Fruit fly (Drosophila melanogaster) whole organism, embryonic: Measurements from ENCODE around the gene CG32137.

Experiments
- Atf6 ChIP-seq: fragments of 200-800 bp; sonication (Bioruptor generic); IDR thresholded peaks from 2 replicates; pipeline ENCODE4 v1.3.6; 2022; ENCODE audit warnings: missing biosample characterization, missing genetic modification characterization
- B-H2 ChIP-seq: fragments of 200-800 bp; sonication (Bioruptor generic); optimal IDR thresholded peaks from 2 replicates; lab custom pipeline; 2018; ENCODE audit warnings: missing biosample characterization, mild to moderate bottlenecking, missing genetic modification characterization
- Blimp-1 ChIP-seq: fragments of 200-800 bp; sonication (Bioruptor generic); optimal IDR thresholded peaks from 3 replicates; lab custom pipeline; 2018; ENCODE audit warnings: missing biosample characterization, missing genetic modification characterization, mild to moderate bottlenecking, moderate library complexity, missing genetic modification reagents
- CG10209 ChIP-seq: fragments of 200-800 bp; sonication (Bioruptor generic); optimal IDR thresholded peaks from 3 replicates; lab custom pipeline; 2017; ENCODE audit warnings: missing biosample characterization, mild to moderate bottlenecking, missing genetic modification characterization, missing genetic modification reagents
- CG11093 ChIP-seq: fragments of 200-800 bp; sonication (Bioruptor generic); IDR thresholded peaks from 3 replicates; pipeline ENCODE4 v1.3.6; 2022; ENCODE audit warnings: missing biosample characterization, missing genetic modification characterization
- CG11695 ChIP-seq: fragments of 200-800 bp; sonication (Bioruptor generic); IDR thresholded peaks from 3 replicates; pipeline ENCODE4 v1.3.6; 2022; ENCODE audit warnings: missing biosample characterization, missing genetic modification characterization
- CG11696 ChIP-seq: fragments of 200-800 bp; sonication (Bioruptor generic); IDR thresholded peaks from 2 replicates; pipeline ENCODE4 v1.3.6; 2022; ENCODE audit warnings: missing biosample characterization, missing genetic modification characterization
- CG12299 ChIP-seq: fragments of 200-800 bp; sonication (Bioruptor generic); optimal IDR thresholded peaks from 2 replicates; lab custom pipeline; 2018; ENCODE audit warnings: missing biosample characterization, mild to moderate bottlenecking, missing genetic modification characterization
- CG12744 ChIP-seq: fragments of 200-800 bp; sonication (Bioruptor generic); optimal IDR thresholded peaks from 2 replicates; lab custom pipeline; 2016; ENCODE audit warnings: missing biosample characterization, missing genetic modification characterization
- CG13624 ChIP-seq: fragments of 200-800 bp; sonication (Bioruptor generic); optimal IDR thresholded peaks from 2 replicates; lab custom pipeline; 2016; ENCODE audit warnings: missing biosample characterization, missing genetic modification characterization
- CG1792 ChIP-seq: fragments of 200-800 bp; sonication (Bioruptor generic); optimal IDR thresholded peaks from 2 replicates; lab custom pipeline; 2016; ENCODE audit warnings: missing biosample characterization, missing genetic modification characterization
- CG18599 ChIP-seq: fragments of 200-800 bp; sonication (Bioruptor generic); optimal IDR thresholded peaks from 3 replicates; lab custom pipeline; 2017; ENCODE audit warnings: missing biosample characterization, missing genetic modification characterization, mild to moderate bottlenecking, moderate library complexity, missing genetic modification reagents
- CG3065 ChIP-seq: fragments of 200-800 bp; sonication (Bioruptor generic); optimal IDR thresholded peaks from 2 replicates; lab custom pipeline; 2016; ENCODE audit warnings: missing biosample characterization, missing genetic modification characterization
- CG3995 ChIP-seq: fragments of 200-800 bp; sonication (Bioruptor generic); optimal IDR thresholded peaks from 3 replicates; lab custom pipeline; 2016; ENCODE audit warnings: missing biosample characterization, missing genetic modification characterization
- CG6689 ChIP-seq: fragments of 200-800 bp; sonication (Bioruptor generic); IDR thresholded peaks from 2 replicates; pipeline ENCODE4 v1.3.6; 2022; ENCODE audit warnings: missing biosample characterization, missing genetic modification characterization
- CG7556 ChIP-seq: fragments of 200-800 bp; sonication (Bioruptor generic); optimal IDR thresholded peaks from 2 replicates; lab custom pipeline; 2017; ENCODE audit warnings: missing biosample characterization, mild to moderate bottlenecking, missing genetic modification characterization
- CG7987 ChIP-seq: fragments of 200-800 bp; sonication (Bioruptor generic); optimal IDR thresholded peaks from 2 replicates; lab custom pipeline; 2018; ENCODE audit warnings: missing biosample characterization, mild to moderate bottlenecking, missing genetic modification characterization, moderate library complexity
- CG8924 ChIP-seq: fragments of 200-800 bp; optimal IDR thresholded peaks from 3 replicates; lab custom pipeline; 2019; ENCODE audit warnings: missing biosample characterization, mild to moderate bottlenecking, missing genetic modification characterization, moderate library complexity
- CG8944 ChIP-seq: fragments of 200-800 bp; sonication (Bioruptor generic); optimal IDR thresholded peaks from 3 replicates; lab custom pipeline; 2016; ENCODE audit warnings: missing biosample characterization, missing genetic modification characterization
- CG9609 ChIP-seq: fragments of 200-800 bp; sonication (Bioruptor generic); optimal IDR thresholded peaks from 3 replicates; lab custom pipeline; 2016; ENCODE audit warnings: missing biosample characterization, missing genetic modification characterization
- D ChIP-seq, 2 experiments: fragments of 200-800 bp in 1 of 2; fragments of >200 bp in 1 of 2; sonication (Bioruptor generic) in 1 of 2; optimal IDR thresholded peaks; 2 replicates in 1 of 2; 3 replicates in 1 of 2; lab custom pipeline; 2017; ENCODE audit warnings: mild to moderate bottlenecking in 1 of 2, missing biosample characterization in 1 of 2, missing genetic modification characterization in 1 of 2, missing genetic modification reagents in 1 of 2
- Dad ChIP-seq: fragments of 200-800 bp; sonication (Bioruptor generic); optimal IDR thresholded peaks from 3 replicates; lab custom pipeline; 2016; ENCODE audit warnings: missing biosample characterization, missing genetic modification characterization
- Dbx ChIP-seq: fragments of 200-800 bp; sonication (Bioruptor generic); IDR thresholded peaks from 3 replicates; pipeline ENCODE4 v1.3.6; 2022; ENCODE audit warnings: missing biosample characterization, missing genetic modification characterization
- Dek ChIP-seq: fragments of 200-800 bp; sonication (Bioruptor generic); optimal IDR thresholded peaks from 3 replicates; lab custom pipeline; 2019; ENCODE audit warnings: missing biosample characterization, mild to moderate bottlenecking, missing genetic modification characterization, moderate library complexity
- Drgx ChIP-seq: fragments of 200-800 bp; sonication (Bioruptor generic); IDR thresholded peaks from 2 replicates; pipeline ENCODE4 v1.3.6; 2022; ENCODE audit warnings: missing biosample characterization, missing genetic modification characterization
- E2f2 ChIP-seq: fragments of 200-800 bp; sonication (Bioruptor generic); IDR thresholded peaks from 2 replicates; pipeline ENCODE4 v1.3.6; 2022; ENCODE audit warnings: missing biosample characterization, missing genetic modification characterization
- Gug ChIP-seq: fragments of 200-800 bp; sonication (Bioruptor generic); IDR thresholded peaks from 4 replicates; pipeline ENCODE4 v1.3.6; 2022; ENCODE audit warnings: missing biosample characterization, missing genetic modification characterization
- MTF-1 ChIP-seq: fragments of 200-800 bp; sonication (Bioruptor generic); optimal IDR thresholded peaks from 2 replicates; lab custom pipeline; 2018; ENCODE audit warnings: missing biosample characterization, mild to moderate bottlenecking, missing genetic modification characterization, borderline replicate concordance
- Myb ChIP-seq: fragments of 200-800 bp; sonication (Bioruptor generic); optimal IDR thresholded peaks from 2 replicates; lab custom pipeline; 2016; ENCODE audit warnings: missing biosample characterization, missing genetic modification characterization
- NC2β ChIP-seq: fragments of 200-800 bp; sonication (Bioruptor generic); optimal IDR thresholded peaks from 2 replicates; lab custom pipeline; 2016; ENCODE audit warnings: missing biosample characterization, missing genetic modification characterization
- NFAT ChIP-seq: fragments of 200-800 bp; sonication (Bioruptor generic); IDR thresholded peaks from 2 replicates; pipeline ENCODE4 v1.3.6; 2022; ENCODE audit warnings: missing biosample characterization, missing genetic modification characterization
- Rfx ChIP-seq: fragments of 200-800 bp; sonication (Bioruptor generic); IDR thresholded peaks from 2 replicates; pipeline ENCODE4 v1.3.6; 2022; ENCODE audit warnings: missing biosample characterization, missing genetic modification characterization
- Ssrp ChIP-seq: fragments of 200-800 bp; sonication (Bioruptor generic); optimal IDR thresholded peaks from 2 replicates; lab custom pipeline; 2018; ENCODE audit warnings: missing biosample characterization, mild to moderate bottlenecking, missing genetic modification characterization, moderate library complexity
- ara ChIP-seq: fragments of 200-800 bp; sonication (Bioruptor generic); IDR thresholded peaks from 2 replicates; pipeline ENCODE4 v1.3.6; 2022; ENCODE audit warnings: missing biosample characterization, missing genetic modification characterization
- ash1 ChIP-seq: fragments of 200-800 bp; sonication (Bioruptor generic); optimal IDR thresholded peaks from 2 replicates; lab custom pipeline; 2018; ENCODE audit warnings: missing biosample characterization, mild to moderate bottlenecking, missing genetic modification characterization
- ato ChIP-seq: fragments of 200-800 bp; sonication (Bioruptor generic); IDR thresholded peaks from 2 replicates; pipeline ENCODE4 v1.3.6; 2022; ENCODE audit warnings: missing biosample characterization, missing genetic modification characterization; ENCODE audit not compliant: partially characterized antibody
- dmrt11E ChIP-seq: fragments of 200-800 bp; sonication (Bioruptor generic); optimal IDR thresholded peaks from 3 replicates; lab custom pipeline; 2018; ENCODE audit warnings: missing biosample characterization, mild to moderate bottlenecking, missing genetic modification characterization, moderate library complexity
- fd96Cb ChIP-seq: fragments of 200-800 bp; sonication (Bioruptor generic); optimal IDR thresholded peaks from 2 replicates; lab custom pipeline; 2018; ENCODE audit warnings: missing biosample characterization, mild to moderate bottlenecking, missing genetic modification characterization, moderate library complexity
- ham ChIP-seq: fragments of 200-800 bp; sonication (Bioruptor generic); IDR thresholded peaks from 2 replicates; pipeline ENCODE4 v1.3.6; 2022; ENCODE audit warnings: missing biosample characterization, missing genetic modification characterization
- lbe ChIP-seq: fragments of 200-800 bp; sonication (Bioruptor generic); optimal IDR thresholded peaks from 2 replicates; lab custom pipeline; 2016; ENCODE audit warnings: missing biosample characterization, mild to moderate bottlenecking, missing genetic modification characterization
- lola ChIP-seq, 3 experiments: fragments of >200 bp in 2 of 3; fragments of 200-800 bp in 1 of 3; sonication (Bioruptor generic) in 1 of 3; optimal IDR thresholded peaks; 2 replicates each; lab custom pipeline; 2017 to 2019; ENCODE audit warnings: missing biosample characterization in 3 of 3, missing genetic modification characterization in 3 of 3, mild to moderate bottlenecking in 1 of 3, moderate library complexity in 1 of 3
- pnt ChIP-seq: fragments of 200-800 bp; sonication (Bioruptor generic); optimal IDR thresholded peaks from 3 replicates; lab custom pipeline; 2016; ENCODE audit warnings: missing biosample characterization, missing genetic modification characterization
- psq ChIP-seq: fragments of 200-800 bp; sonication (Bioruptor generic); optimal IDR thresholded peaks from 2 replicates; lab custom pipeline; 2017; ENCODE audit warnings: missing biosample characterization, missing genetic modification characterization
- pum ChIP-seq: fragments of 200-800 bp; sonication (Bioruptor generic); optimal IDR thresholded peaks from 2 replicates; lab custom pipeline; 2016; ENCODE audit warnings: missing biosample characterization, missing genetic modification characterization
- so ChIP-seq: fragments of 200-800 bp; sonication (Bioruptor generic); IDR thresholded peaks from 3 replicates; pipeline ENCODE4 v1.3.6; 2022; ENCODE audit warnings: missing biosample characterization, missing genetic modification characterization
- trh ChIP-seq: fragments of 200-800 bp; sonication (Bioruptor generic); optimal IDR thresholded peaks from 2 replicates; lab custom pipeline; 2016; ENCODE audit warnings: missing biosample characterization, missing genetic modification characterization
- unc-4 ChIP-seq: fragments of 200-800 bp; sonication (Bioruptor generic); IDR thresholded peaks from 2 replicates; pipeline ENCODE4 v1.3.6; 2022; ENCODE audit warnings: missing biosample characterization, missing genetic modification characterization; ENCODE audit not compliant: partially characterized antibody
- wor ChIP-seq: fragments of 200-800 bp; sonication (Bioruptor generic); IDR thresholded peaks from 2 replicates; pipeline ENCODE4 v1.3.6; 2022; ENCODE audit warnings: missing biosample characterization, missing genetic modification characterization

The CG32137 gene

dm6 chr3L:13923332-13924272 is 15.4 kb upstream of the CG32137 start (continued):
- TF ChIP-seq B-H2 (GFP tag; lab: Kevin White, UChicago) (no peak), fd96Cb (peak; percentile 29), CG8944 (GFP tag; lab: Kevin White, UChicago) (no peak), pum (no peak), psq (GFP tag; lab: Kevin White, UChicago) (no peak), unc-4 (GFP tag; lab: Robert Waterston, UW) (no peak), CG12299 (tag; lab: Kevin White, UChicago) (no peak), Dek (tag; lab: Kevin White, UChicago) (peak; percentile 61), ara (GFP tag; lab: Robert Waterston, UW) (peak; percentile 70), CG11093 (GFP tag; lab: Robert Waterston, UW) (no peak), Rfx (GFP tag; lab: Robert Waterston, UW) (peak; percentile 91), CG1792 (GFP tag; lab: Kevin White, UChicago) (no peak), ash1 (GFP tag; lab: Kevin White, UChicago) (no peak), CG11696 (GFP tag; lab: Robert Waterston, UW) (peak; percentile 59; the same call in 1 of the 2 replicates), Ssrp (tag; lab: Kevin White, UChicago) (peak; percentile 28), so (GFP tag; lab: Robert Waterston, UW) (0 out of 3 replicates have a peak, but pooled peaks have one; percentile 21), CG6689 (peak; percentile 68), CG11695 (GFP tag; lab: Robert Waterston, UW) (peak; percentile 77), CG18599 (peak; percentile 79), wor (GFP tag; lab: Robert Waterston, UW) (no peak), CG12744 (GFP tag; lab: Kevin White, UChicago) (no peak), CG3065 (GFP tag; lab: Kevin White, UChicago) (no peak), E2f2 (peak; percentile 16; the same call in 1 of the 2 replicates), CG7556 (GFP tag; lab: Kevin White, UChicago) (peak; percentile 54), D (optimal IDR thresholded peaks at IDR 0.05; lab: Kevin White, UChicago) (no peak), D (GFP tag; optimal IDR thresholded peaks at IDR 0.05; lab: Kevin White, UChicago) (no peak), Gug (peak; percentile 43; the same call in 1 of the 4 replicates), ato (GFP tag; lab: Robert Waterston, UW) (no peak), Dbx (peak; percentile 85), NFAT (GFP tag; lab: Robert Waterston, UW) (peak; percentile 70; the same call in 1 of the 2 replicates), Myb (GFP tag; lab: Kevin White, UChicago) (peak; percentile 25), Atf6 (GFP tag; lab: Robert Waterston, UW) (peak; percentile 83), Dad (GFP tag; lab: Kevin White, UChicago) (no peak), trh (GFP tag; lab: Kevin White, UChicago) (no peak), CG13624 (GFP tag; lab: Kevin White, UChicago) (no peak), CG9609 (GFP tag; lab: Kevin White, UChicago) (no peak), lola (GFP tag; optimal IDR thresholded peaks at IDR 0.05; lab: Kevin White, UChicago) (peak in 1 of 3 experiments; percentile 29), MTF-1 (GFP tag; lab: Kevin White, UChicago) (no peak), pnt (peak; percentile 25), CG7987 (no peak), dmrt11E (peak; percentile 10), ham (GFP tag; lab: Robert Waterston, UW) (no peak), CG8924 (peak; percentile 23), lbe (GFP tag; lab: Kevin White, UChicago) (peak; percentile 52), Drgx (GFP tag; lab: Robert Waterston, UW) (peak; percentile 64), CG10209 (peak; percentile 42), NC2β (GFP tag; lab: Kevin White, UChicago) (no peak), CG3995 (GFP tag; lab: Kevin White, UChicago) (no peak), Blimp-1 (peak; percentile 74)
